Fruit fly (Drosophila melanogaster) whole organism, wandering third instar larva: Measurements from ENCODE around the gene CG10839.
A peak's percentile ranks its signal among the peaks of the same experiment; 100 is the strongest.

Source experiments
- Abd-B ChIP-seq: fragments of >200 bp; optimal IDR thresholded peaks from 2 replicates; lab custom pipeline; 2017; ENCODE audit warnings: missing biosample characterization, missing genetic modification characterization
- CG9705 ChIP-seq: fragments of 200-800 bp; sonication (Bioruptor generic); optimal IDR thresholded peaks from 2 replicates; lab custom pipeline; 2018; ENCODE audit warnings: missing biosample characterization, mild to moderate bottlenecking, missing genetic modification characterization
- CrebA ChIP-seq: fragments of 200-800 bp; sonication (Bioruptor generic); optimal IDR thresholded peaks from 2 replicates; lab custom pipeline; 2016; ENCODE audit warnings: missing biosample characterization, mild to moderate bottlenecking, missing genetic modification characterization, borderline replicate concordance
- Dfd ChIP-seq: fragments of >200 bp; optimal IDR thresholded peaks from 2 replicates; lab custom pipeline; 2017; ENCODE audit warnings: missing biosample characterization, missing genetic modification characterization
- HLH106 ChIP-seq: fragments of 200-800 bp; optimal IDR thresholded peaks from 3 replicates; lab custom pipeline; 2019; ENCODE audit warnings: missing biosample characterization, mild to moderate bottlenecking, missing genetic modification characterization, moderate library complexity
- Hnf4 ChIP-seq: fragments of 200-800 bp; sonication (Bioruptor generic); optimal IDR thresholded peaks from 2 replicates; lab custom pipeline; 2016; ENCODE audit warnings: missing biosample characterization, mild to moderate bottlenecking, missing genetic modification characterization
- Hr78 ChIP-seq: fragments of >200 bp; optimal IDR thresholded peaks from 2 replicates; lab custom pipeline; 2017; ENCODE audit warnings: missing biosample characterization, missing genetic modification characterization
- Hr83 ChIP-seq: fragments of 200-300 bp; sonication (Bioruptor generic); optimal IDR thresholded peaks from 2 replicates; lab custom pipeline; 2016; ENCODE audit warnings: missing biosample characterization, mild to moderate bottlenecking, missing genetic modification characterization, moderate library complexity; ENCODE audit not compliant: poor library complexity, severe bottlenecking
- Jra ChIP-seq: sonication (Bioruptor generic); optimal IDR thresholded peaks from 2 replicates; lab custom pipeline; 2016; ENCODE audit warnings: missing biosample characterization, missing genetic modification characterization
- Mio ChIP-seq: sonication (Bioruptor generic); optimal IDR thresholded peaks from 2 replicates; lab custom pipeline; 2016; ENCODE audit warnings: missing biosample characterization, missing genetic modification characterization
- Myc ChIP-seq: fragments of >200 bp; optimal IDR thresholded peaks from 2 replicates; lab custom pipeline; 2017
- N ChIP-seq: fragments of >200 bp; optimal IDR thresholded peaks from 2 replicates; lab custom pipeline; 2018; ENCODE audit warnings: missing biosample characterization, missing external identifiers, missing genetic modification characterization
- OdsH ChIP-seq: fragments of 200-800 bp; sonication (Bioruptor generic); optimal IDR thresholded peaks from 2 replicates; lab custom pipeline; 2016; ENCODE audit warnings: missing biosample characterization, mild to moderate bottlenecking, missing genetic modification characterization
- Rel ChIP-seq, 2 experiments: fragments of 200-800 bp; sonication (Bioruptor generic) in 1 of 2; optimal IDR thresholded peaks; 2 replicates in 1 of 2; 3 replicates in 1 of 2; lab custom pipeline; 2016 to 2019; ENCODE audit warnings: mild to moderate bottlenecking in 2 of 2, missing biosample characterization in 2 of 2, missing genetic modification characterization in 2 of 2, moderate library complexity in 1 of 2
- Vsx2 ChIP-seq: fragments of 200-300, 225-300 bp; sonication (Bioruptor generic); optimal IDR thresholded peaks from 2 replicates; lab custom pipeline; 2018; ENCODE audit warnings: missing biosample characterization, missing genetic modification characterization; ENCODE audit not compliant: partially characterized antibody
- br ChIP-seq: fragments of 200-800 bp; sonication (Bioruptor generic); optimal IDR thresholded peaks from 2 replicates; lab custom pipeline; 2016; ENCODE audit warnings: missing biosample characterization, missing genetic modification characterization
- brk ChIP-seq: fragments of 200-800 bp; sonication (Bioruptor generic); optimal IDR thresholded peaks from 2 replicates; lab custom pipeline; 2016; ENCODE audit warnings: missing biosample characterization, mild to moderate bottlenecking, missing genetic modification characterization
- dl ChIP-seq, 2 experiments: fragments of 175-275, 200-275 bp in 1 of 2; fragments of 200-275 bp in 1 of 2; sonication (Bioruptor generic); optimal IDR thresholded peaks; lab custom pipeline; 2018; ENCODE audit warnings: mild to moderate bottlenecking in 2 of 2, missing biosample characterization in 2 of 2, missing genetic modification characterization in 2 of 2, moderate library complexity in 2 of 2; ENCODE audit not compliant: partially characterized antibody in 2 of 2, insufficient read depth in 1 of 2
- dmrt93B ChIP-seq: fragments of 200-800 bp; sonication (Bioruptor generic); optimal IDR thresholded peaks from 2 replicates; lab custom pipeline; 2018; ENCODE audit warnings: missing biosample characterization, mild to moderate bottlenecking, missing genetic modification characterization
- ey ChIP-seq: fragments of 200-800 bp; sonication (Bioruptor generic); optimal IDR thresholded peaks from 2 replicates; lab custom pipeline; 2016; ENCODE audit warnings: missing biosample characterization, missing genetic modification characterization
- foxo ChIP-seq, 2 experiments: fragments of 200-800 bp; sonication (Bioruptor generic); optimal IDR thresholded peaks; 2 replicates in 1 of 2; 3 replicates in 1 of 2; lab custom pipeline; 2016 to 2017; ENCODE audit warnings: missing biosample characterization in 2 of 2, missing genetic modification characterization in 2 of 2
- fru ChIP-seq: fragments of 200-800 bp; sonication (Bioruptor generic); optimal IDR thresholded peaks from 3 replicates; lab custom pipeline; 2016; ENCODE audit warnings: missing biosample characterization, mild to moderate bottlenecking, missing genetic modification characterization
- h ChIP-seq: fragments of 200-800 bp; sonication (Bioruptor generic); optimal IDR thresholded peaks from 3 replicates; lab custom pipeline; 2016; ENCODE audit warnings: missing biosample characterization, mild to moderate bottlenecking, missing genetic modification characterization
- lola ChIP-seq: fragments of >200 bp; optimal IDR thresholded peaks from 2 replicates; lab custom pipeline; 2017; ENCODE audit warnings: missing biosample characterization, missing genetic modification characterization
- pan ChIP-seq: fragments of >200 bp; optimal IDR thresholded peaks from 2 replicates; lab custom pipeline; 2017
- psq ChIP-seq: fragments of 200-800 bp; sonication (Bioruptor generic); optimal IDR thresholded peaks from 3 replicates; lab custom pipeline; 2017; ENCODE audit warnings: missing biosample characterization, mild to moderate bottlenecking, missing genetic modification characterization, moderate library complexity
- rgr ChIP-seq: fragments of 200-800 bp; sonication (Bioruptor generic); optimal IDR thresholded peaks from 3 replicates; lab custom pipeline; 2016; ENCODE audit warnings: missing biosample characterization, mild to moderate bottlenecking, missing genetic modification characterization
- sage ChIP-seq: fragments of 200-800 bp; sonication (Bioruptor generic); optimal IDR thresholded peaks from 2 replicates; lab custom pipeline; 2016; ENCODE audit warnings: missing biosample characterization, mild to moderate bottlenecking, missing genetic modification characterization
- sv ChIP-seq: fragments of 200-800 bp; sonication (Bioruptor generic); optimal IDR thresholded peaks from 3 replicates; lab custom pipeline; 2016; ENCODE audit warnings: missing biosample characterization, missing genetic modification characterization
- tai ChIP-seq: sonication (Bioruptor generic); optimal IDR thresholded peaks from 2 replicates; lab custom pipeline; 2016; ENCODE audit warnings: missing biosample characterization, missing genetic modification characterization
- usp ChIP-seq: fragments of >200 bp; optimal IDR thresholded peaks from 2 replicates; lab custom pipeline; 2017; ENCODE audit warnings: missing biosample characterization, missing genetic modification characterization
- woc ChIP-seq: sonication (Bioruptor generic); optimal IDR thresholded peaks from 2 replicates; lab custom pipeline; 2016; ENCODE audit warnings: missing biosample characterization, mild to moderate bottlenecking, missing genetic modification characterization

CG10839 gene

dm6 chr2L:15979186-15979585 lies at the start of gene CG10839:
CG10839 (plus strand) TSS chr2L:15979486.
- TF ChIP-seq psq (GFP tag; lab: Kevin White, UChicago) = no peak
- no peak for TF ChIP-seq HLH106 (tag; lab: Kevin White, UChicago)
- TF ChIP-seq Abd-B (GFP tag; lab: Kevin White, UChicago) = no peak
- TF ChIP-seq tai (GFP tag; lab: Kevin White, UChicago) = no peak
- no peak for TF ChIP-seq pan (lab: Kevin White, UChicago)
- no peak for TF ChIP-seq usp (GFP tag; lab: Kevin White, UChicago)
- TF ChIP-seq, all 38 proteins: peak for 0

- TF ChIP-seq sage (GFP tag; lab: Kevin White, UChicago) (no peak), CG9705 (GFP tag; lab: Kevin White, UChicago) (no peak), lola (no peak), tai (GFP tag; lab: Kevin White, UChicago) (no peak), N (no peak), Hnf4 (GFP tag; lab: Kevin White, UChicago) (no peak), Rel (GFP tag; optimal IDR thresholded peaks at IDR 0.05; lab: Kevin White, UChicago) (no peak), Rel (tag; optimal IDR thresholded peaks at IDR 0.05; lab: Kevin White, UChicago) (peak; percentile 44), brk (GFP tag; lab: Kevin White, UChicago) (no peak)
These were observed 43.1 kb upstream of the CG10839 start for dm6 chr2L:15936138-15936537.

dm6 chr2L:15941141-15941540 lies 38.1 kb upstream of the CG10839 start, which contains the start of gene CG12448:
CG12448 (plus strand) TSS chr2L:15941441.
- TF ChIP-seq Hr78 (GFP tag; lab: Kevin White, UChicago) = no peak
- no peak for TF ChIP-seq pan (lab: Kevin White, UChicago)
- TF ChIP-seq Mio = no peak
- TF ChIP-seq woc (GFP tag; lab: Kevin White, UChicago) = no peak
- TF ChIP-seq Vsx2 = no peak
- TF ChIP-seq usp (GFP tag; lab: Kevin White, UChicago) = no peak
- no peak for TF ChIP-seq ey (GFP tag; lab: Kevin White, UChicago)
- no peak for TF ChIP-seq psq (GFP tag; lab: Kevin White, UChicago)
- no peak for TF ChIP-seq dmrt93B (GFP tag; lab: Kevin White, UChicago)
- TF ChIP-seq lola = no peak
- no peak for TF ChIP-seq Myc (lab: Kevin White, UChicago)
- no peak for TF ChIP-seq foxo (GFP tag; optimal IDR thresholded peaks at IDR 0.05; lab: Kevin White, UChicago)
- TF ChIP-seq brk (GFP tag; lab: Kevin White, UChicago) = no peak
- TF ChIP-seq tai (GFP tag; lab: Kevin White, UChicago) = no peak
- TF ChIP-seq Hr83 (GFP tag; lab: Kevin White, UChicago) = no peak
- no peak for TF ChIP-seq rgr (GFP tag; lab: Kevin White, UChicago)
- TF ChIP-seq Dfd (GFP tag; lab: Kevin White, UChicago) = no peak
- TF ChIP-seq OdsH (GFP tag; lab: Kevin White, UChicago) = no peak
- no peak for TF ChIP-seq h (GFP tag; lab: Kevin White, UChicago)
- no peak for TF ChIP-seq sage (GFP tag; lab: Kevin White, UChicago)

dm6 chr2L:15949457-15949856 lies 29.8 kb upstream of the CG10839 start:
- TF ChIP-seq dl (GFP tag; optimal IDR thresholded peaks at IDR 0.05; lab: Kevin White, UChicago; ENCODE audit: insufficient read depth in 1 of 2, partially characterized antibody in 2 of 2) (no peak), fru (no peak), sv (no peak)

DNA sequence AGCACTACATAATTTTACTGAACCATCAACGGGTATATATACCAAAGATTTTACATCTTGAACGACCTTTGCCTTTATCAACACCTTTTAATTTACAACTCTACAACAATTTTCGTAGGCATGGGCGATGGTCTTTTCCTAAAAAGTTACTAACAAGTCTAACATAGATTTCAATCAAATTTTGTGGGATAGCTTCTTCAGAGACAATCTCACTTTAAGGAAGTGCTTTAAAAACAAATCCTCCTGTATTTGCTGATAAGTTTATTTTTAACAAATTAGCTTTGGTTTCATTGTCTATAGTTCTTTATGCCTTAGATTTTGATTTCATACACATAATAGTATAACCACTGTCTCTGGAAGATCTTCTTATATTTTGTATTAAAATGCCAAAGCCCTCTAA lies 21.7 kb upstream of the CG10839 start, which contains the start of gene CG18063:
Gene CG18063 (plus strand): TSS at position 301 of the 400 bp plus-strand sequence.
- TF ChIP-seq br (GFP tag; lab: Kevin White, UChicago) (no peak), Hr83 (GFP tag; lab: Kevin White, UChicago) (no peak), sv (no peak), usp (GFP tag; lab: Kevin White, UChicago) (no peak), CrebA (GFP tag; lab: Kevin White, UChicago) (no peak), OdsH (GFP tag; lab: Kevin White, UChicago) (no peak), woc (GFP tag; lab: Kevin White, UChicago) (no peak), tai (GFP tag; lab: Kevin White, UChicago) (no peak), dmrt93B (GFP tag; lab: Kevin White, UChicago) (no peak), HLH106 (tag; lab: Kevin White, UChicago) (no peak), Mio (no peak), Vsx2 (no peak), psq (GFP tag; lab: Kevin White, UChicago) (no peak), Jra (GFP tag; lab: Kevin White, UChicago) (no peak), dl (GFP tag; optimal IDR thresholded peaks at IDR 0.05; lab: Kevin White, UChicago; ENCODE audit: insufficient read depth in 1 of 2, partially characterized antibody in 2 of 2) (no peak), sage (GFP tag; lab: Kevin White, UChicago) (no peak)
- TF ChIP-seq, all 38 proteins: peak for 0
